Worm (Caenorhabditis elegans) whole organism, dauer: ENCODE results near the gene snt-2.

ENCODE experiments used
- unc-62 ChIP-seq: sonication (generic microtip); optimal IDR thresholded peaks from 2 replicates; lab custom pipeline; 2017; ENCODE audit warnings: missing biosample characterization, missing genetic modification reagents, missing genetic modification characterization

snt-2 gene

DNA sequence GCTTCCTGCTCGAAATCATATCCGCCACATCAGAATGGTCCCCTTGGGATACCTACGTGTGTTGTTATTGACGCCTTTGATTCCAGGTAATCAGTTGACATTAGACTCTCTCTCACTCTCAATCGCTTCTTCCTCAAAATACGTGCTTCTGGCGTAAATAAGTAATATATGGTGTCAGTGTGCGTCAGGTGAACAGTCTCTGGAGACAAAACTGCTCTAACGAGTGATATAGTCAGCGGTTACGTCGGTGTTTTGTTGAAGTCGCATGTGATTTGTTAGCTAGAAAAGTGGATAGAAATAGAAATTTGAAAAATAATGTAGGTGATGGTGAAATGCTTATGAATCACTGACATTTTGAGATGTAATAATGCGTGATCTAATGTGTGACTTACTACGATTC lies 8.5 kb upstream of the snt-2 start:
- no peak for TF ChIP-seq unc-62 (GFP tag; lab: Kevin White, UChicago)

DNA sequence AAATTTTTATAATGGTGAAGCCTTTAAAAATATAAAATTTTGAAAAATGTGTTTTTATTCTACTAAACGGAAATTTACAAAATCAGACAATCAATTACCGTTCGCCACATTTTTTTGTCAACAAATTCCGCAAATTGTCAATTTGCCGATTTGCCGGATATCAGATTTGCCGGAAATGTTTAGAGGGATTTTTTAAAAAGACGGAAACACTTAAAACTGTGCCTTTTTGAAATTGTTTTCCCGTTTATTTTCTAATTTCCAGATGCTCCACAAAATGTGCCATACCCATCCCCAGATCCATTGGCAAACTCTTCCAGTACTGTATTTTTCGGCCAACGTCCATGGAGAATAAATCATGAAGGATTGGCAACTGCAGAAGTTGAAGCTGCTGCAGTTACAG lies 4.0 kb upstream of the snt-2 start:
- no peak for TF ChIP-seq unc-62 (GFP tag; lab: Kevin White, UChicago)

DNA sequence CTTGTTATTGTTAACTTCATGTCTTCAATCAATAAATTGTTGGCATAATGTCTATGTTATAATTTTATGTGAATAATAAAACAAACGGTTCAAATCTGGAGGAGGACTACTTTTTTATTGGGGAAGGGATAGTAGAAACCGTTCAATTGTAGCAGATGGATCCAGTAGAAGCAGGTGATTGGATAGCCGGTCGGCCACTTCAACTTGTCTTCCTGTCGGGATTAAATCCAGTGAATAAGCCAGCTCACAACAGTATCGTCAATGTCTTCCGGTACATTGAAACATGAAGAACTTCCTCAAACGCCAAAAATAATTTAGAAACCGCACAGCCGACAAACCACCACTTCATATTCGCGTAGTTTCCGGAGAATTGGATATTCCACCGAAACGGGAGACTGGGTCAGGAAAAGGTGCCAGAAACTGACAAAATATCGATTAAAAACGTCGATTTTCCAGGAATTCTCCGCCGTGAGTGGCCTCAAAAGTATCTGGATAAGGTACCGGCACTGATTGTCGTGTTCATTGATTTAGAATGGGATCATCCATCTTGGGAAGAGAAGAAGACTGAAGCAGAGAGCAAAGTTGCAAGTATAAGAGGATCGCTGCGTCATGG lies 1.6 kb upstream of the snt-2 start, which contains the start of gene trpp-11:
Gene trpp-11 (plus strand): TSS at position 153 of the 613 bp plus-strand sequence.
- TF ChIP-seq unc-62 (GFP tag; lab: Kevin White, UChicago), result no peak

DNA sequence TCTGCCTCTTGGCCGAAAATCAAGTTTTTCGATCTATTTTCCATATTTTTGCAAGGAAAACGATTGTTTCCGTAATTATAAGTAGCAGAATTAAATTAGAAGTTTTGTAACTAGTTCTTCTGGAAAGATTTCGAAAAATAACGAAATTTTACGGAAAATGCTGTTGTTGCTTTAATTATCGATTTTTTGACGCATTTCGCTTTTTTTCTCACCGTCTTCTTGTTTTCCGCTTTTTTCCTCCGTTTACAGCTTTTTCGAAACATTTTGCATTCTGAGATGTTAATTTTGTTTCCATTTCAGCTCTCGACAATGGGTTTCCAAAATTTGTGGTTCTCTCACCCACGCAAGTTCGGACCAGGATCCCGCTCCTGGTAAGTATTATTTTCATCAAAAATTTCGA lies 467 bp upstream of the snt-2 start, which contains the start of gene rps-29:
Gene rps-29 (plus strand): TSS at position 301 of the 400 bp plus-strand sequence.
- no peak for TF ChIP-seq unc-62 (GFP tag; lab: Kevin White, UChicago)

DNA sequence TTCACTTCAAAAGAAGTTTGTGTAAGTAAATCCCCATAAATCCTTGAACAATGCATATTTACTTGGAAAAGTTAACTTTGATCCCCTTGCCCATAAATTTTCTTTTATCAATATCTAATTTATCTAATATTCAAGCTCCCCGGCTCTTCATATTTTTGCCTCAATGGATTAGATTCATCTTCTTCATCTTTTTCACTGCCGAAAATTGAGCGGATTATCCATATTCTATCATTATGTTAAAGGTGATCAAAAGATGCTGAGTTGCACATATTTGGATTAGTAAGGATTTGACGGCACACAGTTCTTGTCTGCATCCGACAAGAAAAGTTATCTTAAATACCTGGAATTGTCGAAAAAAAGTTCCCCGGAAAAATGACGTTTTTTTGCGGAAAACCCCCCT lies 2.9 kb downstream of the snt-2 start:
- TF ChIP-seq unc-62 (GFP tag; lab: Kevin White, UChicago), result no peak

DNA sequence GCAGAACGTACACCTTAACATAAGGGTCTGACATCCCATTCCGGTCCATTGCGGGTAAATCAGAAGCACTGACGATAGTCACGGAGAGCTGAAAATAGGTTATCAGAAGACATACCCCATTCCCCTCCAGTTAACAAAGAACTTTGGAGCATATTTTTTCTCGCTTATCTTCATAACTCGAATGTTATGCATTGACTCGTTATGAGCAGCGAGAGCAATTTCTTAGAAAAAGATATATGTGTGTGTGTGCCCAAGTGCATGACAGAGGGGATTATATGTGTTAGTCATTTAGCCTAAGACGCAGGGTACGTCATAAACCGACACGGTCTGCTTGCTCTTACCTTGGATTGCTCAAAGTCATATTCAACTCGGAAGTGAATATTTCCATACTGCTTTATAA lies 3.9 kb downstream of the snt-2 start:
- TF ChIP-seq unc-62 (GFP tag; lab: Kevin White, UChicago), result no peak

DNA sequence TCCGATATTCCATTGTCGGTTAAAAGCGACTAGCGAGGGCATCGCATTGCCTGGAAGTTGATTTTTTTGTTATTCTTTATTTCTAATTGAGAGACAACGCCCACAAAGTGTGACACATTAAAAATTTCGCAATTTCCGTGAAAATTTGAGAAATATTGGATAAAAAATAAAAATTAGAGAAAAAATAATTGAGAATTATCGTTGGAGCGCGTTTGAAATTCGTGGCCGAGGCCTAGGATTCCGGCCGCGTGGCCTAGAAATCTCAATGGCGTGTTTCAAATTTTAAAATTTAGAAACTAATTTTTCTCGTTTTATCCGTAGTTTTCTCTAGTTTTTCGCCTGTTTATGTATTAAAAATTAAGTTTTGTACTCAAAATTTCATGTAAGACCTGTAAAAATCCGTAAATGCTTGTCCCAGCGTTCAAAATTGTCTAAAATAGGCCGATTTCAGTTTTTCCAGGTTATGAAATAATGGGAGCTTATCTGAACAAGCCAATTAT lies 10.2 kb downstream of the snt-2 start, which contains the start of the genes dagl-2 and ppm-1.G:
Gene dagl-2 (minus strand): TSS at position 52 of the 500 bp plus-strand sequence.
Gene ppm-1.G (plus strand): TSS at position 450 of the 500 bp plus-strand sequence.
- TF ChIP-seq unc-62 (GFP tag; lab: Kevin White, UChicago), result no peak

DNA sequence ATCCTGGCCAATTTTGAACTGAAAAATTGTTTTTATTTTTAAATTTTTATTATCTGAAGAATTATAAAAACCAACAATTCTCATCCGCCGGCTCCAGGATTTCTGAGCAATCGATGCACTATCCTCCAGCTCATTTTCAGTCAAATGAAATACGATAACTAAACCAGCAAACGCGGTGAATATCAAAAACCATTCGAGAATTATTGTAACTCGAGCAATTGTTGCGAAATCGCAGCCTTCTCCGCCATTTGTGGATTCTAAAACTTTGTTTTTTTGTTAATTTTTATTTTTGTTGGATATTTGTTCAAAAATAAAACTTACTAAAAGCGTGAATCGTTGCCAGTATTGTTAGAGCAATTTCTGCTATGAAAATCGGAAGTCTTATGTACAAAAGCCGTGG lies 11.0 kb downstream of the snt-2 start:
- TF ChIP-seq unc-62 (GFP tag; lab: Kevin White, UChicago), result no peak

DNA sequence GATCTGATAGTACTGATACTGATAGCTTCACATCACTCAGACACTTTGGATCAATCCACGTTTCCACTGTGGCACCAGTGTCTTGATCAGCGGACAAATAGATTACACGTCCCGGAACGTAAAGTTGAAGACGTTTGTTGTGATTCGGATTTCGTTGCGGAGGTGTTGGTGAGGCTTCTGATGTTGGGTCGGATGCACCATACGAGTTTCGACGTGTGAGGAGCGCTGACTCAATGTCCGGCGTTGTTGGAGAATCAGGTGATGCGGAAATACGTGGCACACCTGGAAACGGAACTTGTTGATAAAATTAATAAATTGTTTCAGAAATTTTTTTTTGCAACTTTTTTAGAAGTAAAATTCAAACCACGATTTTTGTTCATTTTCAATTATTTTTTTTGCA lies 14.8 kb downstream of the snt-2 start, which contains the start of gene alh-11:
Gene alh-11 (minus strand): TSS at position 101 of the 400 bp plus-strand sequence.
- TF ChIP-seq unc-62 (GFP tag; lab: Kevin White, UChicago), result no peak

DNA sequence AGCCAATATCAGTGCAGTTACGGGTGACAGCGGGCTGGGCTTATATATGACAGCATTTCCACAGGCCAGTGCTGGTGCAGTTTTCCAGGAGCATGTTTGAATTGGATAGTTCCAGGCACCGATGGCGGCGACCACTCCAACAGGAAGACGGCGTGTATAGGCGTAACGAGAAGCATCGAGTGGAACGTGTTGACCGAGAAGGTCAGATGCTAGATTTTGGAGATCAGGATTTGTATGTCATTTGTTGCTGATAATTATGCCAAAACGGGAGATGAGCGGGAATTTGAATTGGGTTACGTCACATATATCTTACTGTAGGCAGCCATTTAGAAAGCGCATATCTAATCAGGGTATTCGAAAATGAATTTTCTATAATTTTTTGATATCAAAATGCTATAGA lies 18.1 kb downstream of the snt-2 start:
- no peak for TF ChIP-seq unc-62 (GFP tag; lab: Kevin White, UChicago)

DNA sequence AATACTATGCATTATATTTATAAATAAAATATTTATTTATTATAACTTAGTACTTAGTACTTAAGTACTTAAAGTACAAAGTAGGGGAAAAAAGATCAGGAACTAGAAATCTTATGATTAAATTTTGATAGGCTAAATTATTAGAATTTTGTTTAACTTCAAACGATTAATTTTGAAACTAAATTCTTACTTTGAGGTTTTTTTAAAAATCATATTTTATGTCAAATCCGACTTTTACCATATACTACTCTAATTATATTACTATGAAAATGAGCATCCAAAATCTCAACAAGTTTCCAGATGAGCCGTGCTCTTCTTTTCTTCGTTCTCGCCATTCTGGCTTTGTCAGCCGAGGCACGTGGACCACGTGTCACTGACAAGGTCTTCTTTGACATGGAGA lies 20.4 kb downstream of the snt-2 start, which contains the start of gene cyn-6:
Gene cyn-6 (plus strand): TSS at position 301 of the 400 bp plus-strand sequence.
- no peak for TF ChIP-seq unc-62 (GFP tag; lab: Kevin White, UChicago)

DNA sequence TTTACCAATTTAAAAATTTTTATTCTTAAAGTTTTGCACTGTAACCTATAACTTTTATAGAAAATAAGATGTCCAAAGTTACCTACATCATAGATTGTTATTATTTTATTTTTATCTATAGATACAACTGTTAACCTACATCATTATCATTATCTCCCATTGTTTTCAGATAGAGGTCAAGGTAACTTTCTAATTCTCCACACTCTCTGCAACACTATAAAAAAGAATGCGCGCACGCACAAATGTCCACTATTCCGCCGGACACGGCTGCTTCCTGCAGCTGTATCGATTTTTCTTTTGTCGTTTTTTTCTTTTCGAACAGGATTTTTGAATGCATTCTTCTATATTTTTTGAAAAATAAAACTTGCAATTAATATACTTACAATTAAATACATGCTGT lies 20.9 kb downstream of the snt-2 start:
- no peak for TF ChIP-seq unc-62 (GFP tag; lab: Kevin White, UChicago)

DNA sequence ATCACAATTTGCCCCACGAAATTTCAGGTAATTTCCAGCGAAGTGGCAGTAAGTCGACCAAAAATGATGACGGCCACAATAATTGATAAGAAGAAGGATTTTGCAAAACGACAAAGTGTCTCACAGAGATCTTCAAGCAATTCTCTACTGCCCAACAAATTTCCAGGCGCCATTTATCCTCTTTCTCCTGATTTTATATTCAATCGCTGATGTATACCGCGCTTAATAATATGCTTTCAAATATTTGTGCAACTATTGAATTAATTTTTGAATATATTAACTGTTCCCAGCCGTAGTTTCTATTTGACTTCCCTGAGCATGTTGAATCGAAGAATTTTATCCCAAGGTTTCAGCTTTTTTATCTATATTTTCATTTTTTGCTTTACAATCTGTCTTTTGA lies 22.6 kb downstream of the snt-2 start, which contains the start of gene tpst-2:
Gene tpst-2 (plus strand): TSS at position 301 of the 400 bp plus-strand sequence.
- no peak for TF ChIP-seq unc-62 (GFP tag; lab: Kevin White, UChicago)

DNA sequence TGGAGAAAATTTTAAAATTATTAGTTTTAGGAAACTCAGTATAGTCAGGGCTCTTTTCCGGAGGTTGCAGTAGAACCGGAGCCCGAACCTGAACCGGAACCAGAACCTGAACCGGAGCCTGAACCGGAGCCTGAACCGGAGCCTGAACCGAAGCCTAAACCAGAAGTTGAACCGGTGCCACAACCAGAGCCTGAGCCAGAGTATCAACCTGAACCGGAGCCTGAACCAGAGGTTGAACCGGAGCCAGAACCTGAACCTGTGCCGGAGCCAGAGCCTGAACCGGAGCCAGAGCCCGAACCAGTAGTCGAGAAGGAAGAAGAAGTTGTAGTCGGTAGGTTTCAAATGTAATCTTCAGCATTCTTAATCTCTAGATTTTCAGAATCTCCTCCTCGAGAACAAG lies 25.0 kb downstream of the snt-2 start:
- no peak for TF ChIP-seq unc-62 (GFP tag; lab: Kevin White, UChicago)

DNA sequence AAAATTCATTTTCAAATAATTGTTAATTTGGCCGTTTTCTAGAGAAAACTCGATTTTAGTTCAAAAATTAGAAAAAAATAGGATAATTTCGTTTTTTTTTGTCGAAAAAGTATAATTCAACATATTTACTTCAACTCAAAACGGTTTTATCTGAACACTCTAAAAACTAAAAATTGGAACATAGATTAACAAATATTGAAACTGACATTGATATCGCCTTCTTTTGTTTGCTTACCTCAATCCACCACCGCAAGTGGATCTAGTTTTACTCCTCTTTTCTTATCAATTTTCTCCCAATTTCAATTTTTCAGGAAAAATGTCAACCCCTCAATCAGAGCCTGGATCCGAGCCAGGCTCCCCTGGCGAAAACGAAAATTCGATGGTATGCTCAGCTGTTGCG lies 28.6 kb downstream of the snt-2 start, which contains the start of gene ptl-1:
Gene ptl-1 (plus strand): TSS at position 301 of the 400 bp plus-strand sequence.
- no peak for TF ChIP-seq unc-62 (GFP tag; lab: Kevin White, UChicago)

DNA sequence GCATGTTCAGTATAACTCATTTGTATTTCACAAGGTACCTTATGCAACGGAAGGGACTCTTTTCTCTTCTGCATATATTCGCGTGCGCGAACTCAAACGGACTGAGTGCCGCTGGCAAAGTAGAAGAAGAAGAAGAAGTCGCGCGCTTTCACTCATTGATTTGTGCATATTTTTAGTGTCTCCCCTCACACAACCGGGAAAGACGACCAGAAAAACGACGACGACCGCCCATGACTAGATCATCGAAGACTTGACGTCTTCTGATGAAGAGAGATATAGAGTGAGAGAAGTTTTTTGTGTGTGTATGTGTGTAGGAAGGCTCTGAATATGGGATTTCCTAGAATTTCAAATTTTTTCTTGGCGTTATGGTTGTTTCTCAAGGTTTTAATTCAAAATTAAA lies 29.1 kb downstream of the snt-2 start:
- no peak for TF ChIP-seq unc-62 (GFP tag; lab: Kevin White, UChicago)

DNA sequence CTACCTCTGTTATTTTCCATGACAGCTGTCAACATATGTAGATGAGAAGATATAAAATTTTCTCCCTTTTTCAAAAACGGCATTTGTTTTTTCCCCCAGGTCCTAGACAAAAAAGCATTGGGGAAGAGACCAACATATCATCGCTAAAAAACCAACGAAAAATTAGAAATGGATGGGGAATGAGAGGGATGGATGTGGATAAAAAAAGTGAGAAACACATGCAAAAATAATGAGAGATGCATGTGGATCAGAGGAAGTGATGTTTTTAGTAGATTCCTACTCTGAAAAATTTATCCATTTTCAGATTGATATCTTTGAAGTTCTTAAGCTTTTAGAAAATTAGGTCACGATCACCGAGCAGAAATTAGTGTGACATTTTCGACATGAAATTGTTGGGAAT lies 31.0 kb downstream of the snt-2 start:
- no peak for TF ChIP-seq unc-62 (GFP tag; lab: Kevin White, UChicago)
